Fruit fly (Drosophila melanogaster): ENCODE results near the gene CG42779.

The CG42779 gene

dm6 chr3R:17149080-17149746 lies 27.8 kb downstream of the CG42779 start, which contains the start of the genes m-cup and Det (continued):
- TF ChIP-seq vnd (GFP tag; IDR thresholded peaks at IDR 0.05; ENCODE audit: partially characterized antibody) (peak; percentile 73), CG12391 (tag; optimal IDR thresholded peaks at IDR 0.05) (peak; percentile 27), CG31441 (GFP tag; IDR thresholded peaks at IDR 0.05) (0 out of 2 replicates have a peak, but pooled peaks have one; percentile 15), CG4424 (GFP tag; optimal IDR thresholded peaks at IDR 0.05) (peak; percentile 8), odd (GFP tag; optimal IDR thresholded peaks at IDR 0.05) (no peak), CG9727 (GFP tag; optimal IDR thresholded peaks at IDR 0.05) (peak; percentile 30), pzg (GFP tag; optimal IDR thresholded peaks at IDR 0.05) (peak; percentile 76), CG15696 (tag; optimal IDR thresholded peaks at IDR 0.05) (peak; percentile 21), CG14710 (tag; optimal IDR thresholded peaks at IDR 0.05) (peak; percentile 100), CG6791 (GFP tag; IDR thresholded peaks at IDR 0.05; ENCODE audit: partially characterized antibody) (peak; percentile 61; the same call in 2 of the 3 replicates), CG4820 (GFP tag; optimal IDR thresholded peaks at IDR 0.05) (peak; percentile 5), CG13424 (tag; optimal IDR thresholded peaks at IDR 0.05) (peak; percentile 28), disco-r (GFP tag; optimal IDR thresholded peaks at IDR 0.05) (no peak), trem (tag; optimal IDR thresholded peaks at IDR 0.05) (peak; percentile 71), CG2129 (GFP tag; IDR thresholded peaks at IDR 0.05; ENCODE audit: partially characterized antibody) (peak; percentile 58; the same call in 1 of the 2 replicates), CG8924 (tag; optimal IDR thresholded peaks at IDR 0.05) (peak; percentile 9), crp (GFP tag; optimal IDR thresholded peaks at IDR 0.05) (peak; percentile 69 to 93), CG10543 (GFP tag; optimal IDR thresholded peaks at IDR 0.05) (peak; percentile 24), zf30C (GFP tag; optimal IDR thresholded peaks at IDR 0.05) (peak; percentile 44), hbn (GFP tag; IDR thresholded peaks at IDR 0.05; ENCODE audit: partially characterized antibody) (peak; percentile 51; the same call in 1 of the 2 replicates), nmo (GFP tag; optimal IDR thresholded peaks at IDR 0.05) (peak; percentile 60), CG17186 (GFP tag; optimal IDR thresholded peaks at IDR 0.05) (peak; percentile 79), chif (GFP tag; optimal IDR thresholded peaks at IDR 0.05) (peak in 1 of 2 experiments; percentile 27), E2f2 (GFP tag; IDR thresholded peaks at IDR 0.05) (peak; percentile 89), wek (GFP tag; optimal IDR thresholded peaks at IDR 0.05) (peak; percentile 6), CTCF (GFP tag; optimal IDR thresholded peaks at IDR 0.05) (peak; percentile 30), amos (GFP tag; IDR thresholded peaks at IDR 0.05; ENCODE audit: partially characterized antibody) (peak; percentile 69), CG14860 (GFP tag; IDR thresholded peaks at IDR 0.05; ENCODE audit: partially characterized antibody) (peak; percentile 49; the same call in 1 of the 3 replicates), Neu2 (GFP tag; optimal IDR thresholded peaks at IDR 0.05; ENCODE audit: borderline replicate concordance) (no peak), CG9932 (GFP tag; IDR thresholded peaks at IDR 0.05) (0 out of 2 replicates have a peak, but pooled peaks have one; percentile 12), Side (GFP tag; optimal IDR thresholded peaks at IDR 0.05) (no peak), ab (GFP tag; optimal IDR thresholded peaks at IDR 0.05) (no peak), Myb (GFP tag; optimal IDR thresholded peaks at IDR 0.05) (peak; percentile 42), Camta (GFP tag; optimal IDR thresholded peaks at IDR 0.05) (peak; percentile 11), MESR4 (GFP tag; optimal IDR thresholded peaks at IDR 0.05) (peak; percentile 75), zfh2 (GFP tag; optimal IDR thresholded peaks at IDR 0.05) (peak; percentile 31), zen2 (GFP tag; IDR thresholded peaks at IDR 0.05; ENCODE audit: partially characterized antibody) (peak; percentile 26; the same call in 1 of the 3 replicates), ase (GFP tag; IDR thresholded peaks at IDR 0.05) (no peak), CG18262 (tag; optimal IDR thresholded peaks at IDR 0.05) (peak; percentile 3), Med (GFP tag) (peak; percentile 74), HmgD (GFP tag; optimal IDR thresholded peaks at IDR 0.05) (no peak), gce (GFP tag; IDR thresholded peaks at IDR 0.05) (no peak), lab (GFP tag; optimal IDR thresholded peaks at IDR 0.05) (peak; percentile 2), vvl (GFP tag; IDR thresholded peaks at IDR 0.05) (0 out of 2 replicates have a peak, but pooled peaks have one; percentile 3), inv (GFP tag; IDR thresholded peaks at IDR 0.05; ENCODE audit: partially characterized antibody) (peak; percentile 56), Jarid2 (GFP tag; optimal IDR thresholded peaks at IDR 0.05) (peak; percentile 31), Trl (optimal IDR thresholded peaks at IDR 0.05) (no peak), Trl (GFP tag; optimal IDR thresholded peaks at IDR 0.05) (peak; percentile 16)

Data from whole organism, embryonic.